Worm (Caenorhabditis elegans) whole organism, L1 larva: ENCODE results near the gene prp-6.

ENCODE experiments used
- C16A3.4 ChIP-seq: fragments of 150-350 bp; optimal IDR thresholded peaks from 2 replicates; lab custom pipeline; 2014; ENCODE audit warnings: missing biosample characterization, missing genetic modification characterization
- C34B4.2 ChIP-seq: sonication (generic microtip); optimal IDR thresholded peaks from 2 replicates; lab custom pipeline; 2017; ENCODE audit warnings: mild to moderate bottlenecking, missing genetic modification characterization, missing compliant biosample characterization
- alr-1 ChIP-seq: fragments of 200-800 bp; sonication (Bioruptor generic); optimal IDR thresholded peaks from 2 replicates; lab custom pipeline; 2018; ENCODE audit warnings: borderline replicate concordance, mild to moderate bottlenecking, missing genetic modification characterization, missing compliant biosample characterization
- blmp-1 ChIP-seq: fragments of 150-350 bp; optimal IDR thresholded peaks from 2 replicates; lab custom pipeline; 2014; ENCODE audit warnings: missing biosample characterization, missing genetic modification characterization
- ceh-63 ChIP-seq: fragments of 200-800 bp; sonication (Bioruptor generic); optimal IDR thresholded peaks from 2 replicates; lab custom pipeline; 2018; ENCODE audit warnings: mild to moderate bottlenecking, missing genetic modification characterization, missing compliant biosample characterization
- ceh-8 ChIP-seq: fragments of 200-800 bp; sonication (Bioruptor generic); optimal IDR thresholded peaks from 2 replicates; lab custom pipeline; 2018; ENCODE audit warnings: mild to moderate bottlenecking, missing genetic modification characterization, moderate library complexity, missing compliant biosample characterization
- ceh-82 ChIP-seq, 3 experiments: fragments of 150-350 bp in 1 of 3; sonication (generic microtip) in 2 of 3; optimal IDR thresholded peaks; 2 replicates each; lab custom pipeline; 2014 to 2017; ENCODE audit warnings: missing biosample characterization in 3 of 3, missing genetic modification characterization in 3 of 3
- ceh-90 ChIP-seq: sonication (generic microtip); optimal IDR thresholded peaks from 2 replicates; lab custom pipeline; 2016; ENCODE audit warnings: missing genetic modification characterization, missing compliant biosample characterization
- dpl-1 ChIP-seq, 3 experiments: fragments of 150-350 bp in 2 of 3; sonication (generic microtip) in 1 of 3; optimal IDR thresholded peaks; 2 replicates each; lab custom pipeline; 2014 to 2017; ENCODE audit warnings: missing biosample characterization in 3 of 3, missing genetic modification characterization in 3 of 3, missing genetic modification reagents in 3 of 3
- efl-1 ChIP-seq, 4 experiments: fragments of 150-350 bp; optimal IDR thresholded peaks in 3 of 4; peaks in 1 of 4; 1 replicate in 1 of 4; 2 replicates in 3 of 4; lab custom pipeline; 2014; ENCODE audit warnings: missing biosample characterization in 2 of 4, missing genetic modification characterization in 2 of 4, missing genetic modification reagents in 2 of 4
- egl-13 ChIP-seq: sonication (generic microtip); optimal IDR thresholded peaks from 2 replicates; lab custom pipeline; 2016; ENCODE audit warnings: missing genotype, missing genetic modification reagents, missing genetic modification characterization, missing compliant biosample characterization
- egl-27 ChIP-seq, 2 experiments: fragments of 150-350 bp in 1 of 2; sonication (generic microtip); optimal IDR thresholded peaks; 3 replicates each; lab custom pipeline; 2017 to 2018; ENCODE audit warnings: missing biosample characterization in 2 of 2, missing genetic modification characterization in 2 of 2, missing genetic modification reagents in 2 of 2
- elt-3 ChIP-seq, 6 experiments: fragments of 150-350 bp in 1 of 6; sonication (generic microtip); optimal IDR thresholded peaks; 2 replicates each; lab custom pipeline; 2017 to 2018; ENCODE audit warnings: missing biosample characterization in 6 of 6, missing genetic modification characterization in 6 of 6, inconsistent platforms in 1 of 6
- fkh-10 ChIP-seq: sonication (generic microtip); optimal IDR thresholded peaks from 2 replicates; lab custom pipeline; 2017; ENCODE audit warnings: missing biosample characterization, missing genetic modification reagents, missing genetic modification characterization
- fkh-4 ChIP-seq: sonication (generic microtip); optimal IDR thresholded peaks from 2 replicates; lab custom pipeline; 2016; ENCODE audit warnings: missing compliant biosample characterization, missing genetic modification characterization, borderline replicate concordance
- hlh-17 ChIP-seq: fragments of 200-800 bp; sonication (Bioruptor generic); optimal IDR thresholded peaks from 2 replicates; lab custom pipeline; 2018; ENCODE audit warnings: missing genetic modification characterization, mild to moderate bottlenecking, missing compliant biosample characterization, moderate library complexity, borderline replicate concordance
- isw-1 ChIP-seq: fragments of 200-800 bp; sonication (Bioruptor generic); IDR thresholded peaks from 2 replicates; pipeline ENCODE4 v1.3.6; 2022; ENCODE audit warnings: missing genetic modification characterization, missing compliant biosample characterization
- jun-1 ChIP-seq: fragments of 150-350 bp; optimal IDR thresholded peaks from 2 replicates; lab custom pipeline; 2014; ENCODE audit warnings: missing biosample characterization, missing genetic modification reagents, missing genetic modification characterization
- lin-13 ChIP-seq: fragments of 150-350 bp; optimal IDR thresholded peaks from 2 replicates; lab custom pipeline; 2014; ENCODE audit warnings: missing biosample characterization, missing genetic modification reagents, missing genetic modification characterization
- lin-35 ChIP-seq, 2 experiments: fragments of 150-350 bp; optimal IDR thresholded peaks; 2 replicates each; lab custom pipeline; 2014; ENCODE audit warnings: missing biosample characterization in 2 of 2, missing genetic modification characterization in 2 of 2, missing genetic modification reagents in 2 of 2
- lsy-2 ChIP-seq, 2 experiments: fragments of 150-350 bp; optimal IDR thresholded peaks; 2 replicates each; lab custom pipeline; 2014; ENCODE audit warnings: missing biosample characterization in 2 of 2, missing genetic modification characterization in 2 of 2
- mep-1 ChIP-seq: fragments of 150-350 bp; optimal IDR thresholded peaks from 2 replicates; lab custom pipeline; 2014; ENCODE audit warnings: missing biosample characterization, missing genetic modification characterization
- nhr-12 ChIP-seq: sonication (generic microtip); optimal IDR thresholded peaks from 2 replicates; lab custom pipeline; 2017; ENCODE audit warnings: missing biosample characterization, missing genetic modification characterization
- nhr-19 ChIP-seq: fragments of 200-800 bp; sonication (Bioruptor generic); conservative IDR thresholded peaks from 2 replicates; pipeline ENCODE4 v1.3.6; 2022; ENCODE audit warnings: missing genetic modification characterization, missing compliant biosample characterization
- nhr-47 ChIP-seq: sonication (generic microtip); optimal IDR thresholded peaks from 2 replicates; lab custom pipeline; 2016; ENCODE audit warnings: mild to moderate bottlenecking, missing genetic modification characterization, moderate library complexity, missing compliant biosample characterization
- nhr-84 ChIP-seq: sonication (generic microtip); optimal IDR thresholded peaks from 2 replicates; lab custom pipeline; 2017; ENCODE audit warnings: missing biosample characterization, missing genetic modification characterization
- nhr-85 ChIP-seq: sonication (generic microtip); peaks from one replicate; lab custom pipeline; 2016; ENCODE audit warnings: missing genetic modification characterization, inconsistent platforms, missing compliant biosample characterization
- pax-3 ChIP-seq: fragments of 200-800 bp; sonication (Bioruptor generic); optimal IDR thresholded peaks from 2 replicates; lab custom pipeline; 2018; ENCODE audit warnings: mild to moderate bottlenecking, missing genetic modification characterization, moderate library complexity, missing compliant biosample characterization
- pqm-1 ChIP-seq: sonication (generic microtip); optimal IDR thresholded peaks from 3 replicates; lab custom pipeline; 2017; ENCODE audit warnings: missing biosample characterization, missing genetic modification characterization
- skn-1 ChIP-seq: fragments of 150-350 bp; optimal IDR thresholded peaks from 2 replicates; lab custom pipeline; 2014; ENCODE audit warnings: missing biosample characterization, missing genetic modification characterization
- sox-4 ChIP-seq: sonication (generic microtip); optimal IDR thresholded peaks from 2 replicates; lab custom pipeline; 2016; ENCODE audit warnings: missing genetic modification characterization, missing compliant biosample characterization
- unc-30 ChIP-seq: sonication (generic microtip); optimal IDR thresholded peaks from 2 replicates; lab custom pipeline; 2017; ENCODE audit warnings: missing biosample characterization, missing genetic modification characterization
- unc-62 ChIP-seq: fragments of 150-350 bp; optimal IDR thresholded peaks from 2 replicates; lab custom pipeline; 2014; ENCODE audit warnings: missing biosample characterization, missing genetic modification reagents, missing genetic modification characterization
- unc-98 ChIP-seq: fragments of 200-800 bp; sonication (Bioruptor generic); IDR thresholded peaks from 2 replicates; pipeline ENCODE4 v1.3.6; 2022; ENCODE audit warnings: missing genetic modification characterization, missing compliant biosample characterization
- zip-4 ChIP-seq: fragments of 200-800 bp; sonication (Bioruptor generic); optimal IDR thresholded peaks from 2 replicates; lab custom pipeline; 2018; ENCODE audit warnings: mild to moderate bottlenecking, missing genetic modification characterization, moderate library complexity, missing compliant biosample characterization
- ztf-4 ChIP-seq: fragments of 150-350 bp; optimal IDR thresholded peaks from 2 replicates; lab custom pipeline; 2014; ENCODE audit warnings: missing biosample characterization, missing genetic modification characterization

Gene prp-6

DNA sequence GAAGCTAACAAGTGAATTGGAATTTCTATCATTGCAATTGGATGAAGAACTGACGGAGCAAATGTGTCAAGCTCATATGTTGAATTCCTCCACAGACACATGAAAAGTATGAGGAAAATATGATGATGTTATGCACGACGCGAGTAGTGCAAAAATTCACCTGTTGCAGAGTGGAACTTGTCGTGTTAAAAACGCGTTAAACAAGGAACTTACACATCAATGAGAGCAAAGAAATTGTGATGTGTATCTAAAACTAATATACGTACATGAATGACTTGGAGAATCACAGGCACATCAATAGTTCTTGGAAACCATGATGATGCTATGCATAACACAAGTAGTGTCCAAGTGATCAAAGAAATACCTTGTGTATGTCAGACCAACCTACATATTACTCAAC, 5.1 kb upstream of the prp-6 start, which contains the start of gene srh-134:
srh-134 (minus strand) TSS at position 101 of the 400 bp plus-strand sequence.
- TF ChIP-seq jun-1 (no peak), hlh-17 (GFP tag; lab: Kevin White, UChicago) (no peak), pqm-1 (tag; lab: Kevin White, UChicago) (no peak), C16A3.4 (tag; lab: Kevin White, UChicago) (no peak), nhr-19 (GFP tag; lab: Robert Waterston, UW) (no peak), skn-1 (tag; lab: Kevin White, UChicago) (no peak), elt-3 (tag; optimal IDR thresholded peaks at IDR 0.05; lab: Kevin White, UChicago) (no peak), ceh-63 (GFP tag; lab: Kevin White, UChicago) (no peak), lin-35 (GFP tag; optimal IDR thresholded peaks at IDR 0.05; lab: Kevin White, UChicago) (no peak), nhr-12 (tag; lab: Kevin White, UChicago) (no peak), ceh-90 (tag; lab: Kevin White, UChicago) (no peak), zip-4 (GFP tag; lab: Kevin White, UChicago) (no peak), C34B4.2 (tag; lab: Kevin White, UChicago) (no peak), dpl-1 (GFP tag; optimal IDR thresholded peaks at IDR 0.05; lab: Kevin White, UChicago) (no peak), unc-98 (no peak), sox-4 (no peak), isw-1 (GFP tag; lab: Robert Waterston, UW) (no peak)

DNA sequence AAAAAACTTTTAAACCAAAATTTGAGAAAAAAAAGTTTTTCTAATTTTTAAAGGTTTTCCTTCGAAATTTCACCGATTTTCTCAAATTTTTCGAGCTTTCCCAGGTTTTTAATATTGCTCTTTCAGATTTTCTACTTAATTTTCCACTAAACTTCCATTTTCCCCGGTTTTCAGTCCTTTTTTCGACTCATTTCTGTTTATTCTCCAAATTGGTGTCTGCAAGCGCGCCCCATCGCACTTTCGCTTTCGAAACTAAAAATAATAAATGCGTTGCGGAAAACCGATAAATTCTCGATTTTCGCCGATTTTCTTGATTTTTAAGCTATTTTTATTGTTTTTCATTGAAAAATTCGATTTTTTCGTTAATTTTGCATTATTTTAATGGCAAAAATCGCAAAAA, 815 bp upstream of the prp-6 start:
- TF ChIP-seq mep-1 (tag; lab: Kevin White, UChicago) (peak; percentile 25), ceh-82 (tag; optimal IDR thresholded peaks at IDR 0.05; lab: Kevin White, UChicago) (peak in 1 of 3 experiments; percentile 7), blmp-1 (tag; lab: Kevin White, UChicago) (peak; percentile 89), lin-35 (GFP tag; optimal IDR thresholded peaks at IDR 0.05; lab: Kevin White, UChicago) (peak; percentile 14 to 44), efl-1 (optimal IDR thresholded peaks at IDR 0.05; lab: Kevin White, UChicago) (peak in 1 of 2 experiments; percentile 24), efl-1 (GFP tag; optimal IDR thresholded peaks at IDR 0.05 in 1 of 2; lab: Kevin White, UChicago) (peak; percentile 31 to 91), dpl-1 (GFP tag; optimal IDR thresholded peaks at IDR 0.05; lab: Kevin White, UChicago) (peak in 1 of 3 experiments; percentile 50), lsy-2 (tag; optimal IDR thresholded peaks at IDR 0.05; lab: Kevin White, UChicago) (peak in 1 of 2 experiments; percentile 28), C16A3.4 (tag; lab: Kevin White, UChicago) (no peak), nhr-85 (tag; lab: Kevin White, UChicago) (no peak)

DNA sequence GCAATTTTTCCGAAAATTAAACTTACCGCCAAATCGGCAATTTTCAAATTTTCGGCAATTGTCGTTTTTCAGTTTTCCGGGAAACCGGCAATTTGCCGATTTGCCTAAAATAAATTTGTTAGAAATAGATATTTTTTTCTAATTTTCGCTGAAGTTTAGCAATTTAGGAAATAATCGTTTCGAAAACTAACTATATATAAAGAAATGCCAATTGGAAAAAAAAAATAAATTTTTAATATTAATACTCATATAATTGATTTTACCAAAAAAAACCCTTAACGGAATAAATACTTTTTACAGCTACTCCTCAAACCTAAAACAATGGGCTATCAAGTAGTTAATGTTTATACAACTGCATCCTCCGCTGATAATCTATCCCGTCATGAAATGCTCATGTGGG, 21.0 kb downstream of the prp-6 start, which contains the start of gene ebp-1:
ebp-1 (plus strand) TSS at position 301 of the 400 bp plus-strand sequence.
- TF ChIP-seq fkh-4 (tag; lab: Kevin White, UChicago) (no peak), lin-13 (GFP tag; lab: Kevin White, UChicago) (no peak), nhr-47 (tag; lab: Kevin White, UChicago) (no peak), unc-30 (tag; lab: Kevin White, UChicago) (no peak), egl-13 (no peak), dpl-1 (GFP tag; optimal IDR thresholded peaks at IDR 0.05; lab: Kevin White, UChicago) (no peak), fkh-10 (GFP tag; lab: Kevin White, UChicago) (no peak), ztf-4 (tag; lab: Kevin White, UChicago) (no peak), pax-3 (tag; lab: Kevin White, UChicago) (no peak), nhr-84 (tag; lab: Kevin White, UChicago) (no peak), ceh-8 (no peak), alr-1 (tag; lab: Kevin White, UChicago) (no peak), unc-62 (GFP tag; lab: Kevin White, UChicago) (no peak), egl-27 (tag; optimal IDR thresholded peaks at IDR 0.05; lab: Kevin White, UChicago) (no peak)
- TF ChIP-seq, all 84 proteins: peak for 0
